Fruit fly (Drosophila melanogaster): ENCODE measurements around the gene Ravus.

The Ravus gene

DNA sequence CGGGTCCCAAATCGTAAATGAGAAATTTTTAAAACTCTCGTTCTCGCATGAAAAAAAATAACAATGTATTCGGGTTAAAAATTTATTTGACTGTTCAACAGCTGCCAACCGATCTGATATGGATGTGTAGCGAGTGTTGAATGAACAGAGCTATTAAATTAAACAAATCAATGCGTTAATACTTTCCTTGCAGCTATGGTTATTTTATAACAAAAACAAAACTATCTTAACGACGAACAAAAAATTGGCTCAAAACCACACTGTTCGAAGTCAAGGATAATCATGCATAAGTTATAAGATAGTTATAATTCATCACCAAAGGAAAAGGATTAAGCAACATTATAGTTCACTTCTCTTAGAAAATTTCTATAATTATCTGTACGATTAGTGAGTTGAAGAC is 43.4 kb downstream of the Ravus start, which contains the start of gene CG8476:
CG8476 (minus strand) TSS at position 101 of the 400 bp plus-strand sequence.
- no peak for TF ChIP-seq CG4496 (GFP tag; IDR thresholded peaks at IDR 0.05)
- TF ChIP-seq rn (GFP tag; IDR thresholded peaks at IDR 0.05), result no peak
- TF ChIP-seq CG17806 (tag; optimal IDR thresholded peaks at IDR 0.05), result no peak
- no peak for TF ChIP-seq CG15710 (tag; optimal IDR thresholded peaks at IDR 0.05)
- TF ChIP-seq Pif1A (GFP tag; optimal IDR thresholded peaks at IDR 0.05), result no peak
- TF ChIP-seq Snoo (tag; optimal IDR thresholded peaks at IDR 0.05), result no peak
- TF ChIP-seq gl (tag; optimal IDR thresholded peaks at IDR 0.05), result no peak
- no peak for TF ChIP-seq CG8159 (tag; optimal IDR thresholded peaks at IDR 0.05)
- TF ChIP-seq CG8301 (tag; optimal IDR thresholded peaks at IDR 0.05), result no peak

DNA sequence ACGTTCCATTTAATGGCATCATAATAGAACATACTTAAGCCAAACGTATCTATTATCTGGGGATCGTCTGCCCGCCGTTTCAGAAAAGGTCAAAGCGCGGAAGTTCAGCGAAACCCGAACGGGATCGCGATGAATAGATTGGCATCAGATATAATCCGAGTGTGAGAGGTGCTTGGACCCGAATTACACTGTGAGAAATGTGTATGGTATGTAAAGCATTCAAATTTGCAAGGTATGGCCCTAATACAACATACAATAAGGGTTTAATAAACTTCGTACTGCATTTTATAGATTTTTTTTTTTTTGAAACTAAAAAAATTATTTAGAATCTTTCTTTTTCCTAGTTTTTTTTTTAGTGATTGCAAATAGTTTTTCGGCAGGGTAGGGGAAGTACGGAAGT is 45.1 kb downstream of the Ravus start:
- TF ChIP-seq CG8159 (tag; optimal IDR thresholded peaks at IDR 0.05), result no peak
- TF ChIP-seq CG12605 (GFP tag; IDR thresholded peaks at IDR 0.05), result no peak
- TF ChIP-seq Pif1A (GFP tag; optimal IDR thresholded peaks at IDR 0.05), result no peak
- TF ChIP-seq CG13204 (GFP tag; optimal IDR thresholded peaks at IDR 0.05), result no peak
- TF ChIP-seq Pif1B (GFP tag; optimal IDR thresholded peaks at IDR 0.05), result no peak
- TF ChIP-seq D1 (tag; optimal IDR thresholded peaks at IDR 0.05), result no peak
- no peak for TF ChIP-seq CG10348 (GFP tag; IDR thresholded peaks at IDR 0.05)
- TF ChIP-seq CG17806 (tag; optimal IDR thresholded peaks at IDR 0.05), result no peak
- no peak for TF ChIP-seq fd96Ca (GFP tag; IDR thresholded peaks at IDR 0.05)
- TF ChIP-seq EcR (GFP tag; optimal IDR thresholded peaks at IDR 0.05), result no peak
- TF ChIP-seq CG4496 (GFP tag; IDR thresholded peaks at IDR 0.05), result no peak
- no peak for TF ChIP-seq CG14655 (GFP tag; optimal IDR thresholded peaks at IDR 0.05)
- TF ChIP-seq rn (GFP tag; IDR thresholded peaks at IDR 0.05), result no peak
- TF ChIP-seq CG9948 (tag; optimal IDR thresholded peaks at IDR 0.05), result no peak
- no peak for TF ChIP-seq Snoo (tag; optimal IDR thresholded peaks at IDR 0.05)
- TF ChIP-seq CG34367 (tag; optimal IDR thresholded peaks at IDR 0.05), result no peak
- no peak for TF ChIP-seq gl (tag; optimal IDR thresholded peaks at IDR 0.05)

DNA sequence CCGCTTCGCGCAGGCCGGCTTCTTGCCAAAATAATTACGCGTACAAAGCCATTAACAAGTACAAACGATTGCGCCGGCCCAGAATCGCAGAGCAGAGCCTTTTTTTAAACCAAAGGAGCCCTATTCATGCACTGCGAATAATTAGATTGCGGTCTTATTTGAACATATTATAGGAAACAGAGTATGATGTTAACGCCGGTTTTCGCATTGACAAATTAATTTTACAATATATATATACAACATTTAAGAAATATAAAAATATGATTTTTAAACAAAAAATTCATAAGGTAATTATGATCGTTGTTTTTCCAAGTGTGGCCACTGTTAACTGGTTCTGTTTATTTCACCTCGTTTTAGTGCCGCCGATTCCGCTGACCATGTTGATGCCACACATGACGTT is 48.8 kb downstream of the Ravus start:
- TF ChIP-seq CG9948 (tag; optimal IDR thresholded peaks at IDR 0.05), result peak; percentile 56
- TF ChIP-seq CG34367 (tag; optimal IDR thresholded peaks at IDR 0.05), result peak; percentile 3
- TF ChIP-seq CG8301 (tag; optimal IDR thresholded peaks at IDR 0.05), result no peak
- TF ChIP-seq fd96Ca (GFP tag; IDR thresholded peaks at IDR 0.05), result no peak
- peak; percentile 81 for TF ChIP-seq CG8159 (tag; optimal IDR thresholded peaks at IDR 0.05)
- peak; percentile 39 for TF ChIP-seq Snoo (tag; optimal IDR thresholded peaks at IDR 0.05)
- no peak for TF ChIP-seq EcR (GFP tag; optimal IDR thresholded peaks at IDR 0.05)
- no peak for TF ChIP-seq D1 (tag; optimal IDR thresholded peaks at IDR 0.05)
- TF ChIP-seq CG12605 (GFP tag; IDR thresholded peaks at IDR 0.05), result no peak
- peak; percentile 64 for TF ChIP-seq CG17806 (tag; optimal IDR thresholded peaks at IDR 0.05)
- TF ChIP-seq CG10348 (GFP tag; IDR thresholded peaks at IDR 0.05), result no peak
- TF ChIP-seq CG14655 (GFP tag; optimal IDR thresholded peaks at IDR 0.05), result peak; percentile 16
- peak; percentile 54 for TF ChIP-seq Pif1A (GFP tag; optimal IDR thresholded peaks at IDR 0.05)
- peak; percentile 63 for TF ChIP-seq CG15710 (tag; optimal IDR thresholded peaks at IDR 0.05)
- peak; percentile 27 for TF ChIP-seq Pif1B (GFP tag; optimal IDR thresholded peaks at IDR 0.05)

DNA sequence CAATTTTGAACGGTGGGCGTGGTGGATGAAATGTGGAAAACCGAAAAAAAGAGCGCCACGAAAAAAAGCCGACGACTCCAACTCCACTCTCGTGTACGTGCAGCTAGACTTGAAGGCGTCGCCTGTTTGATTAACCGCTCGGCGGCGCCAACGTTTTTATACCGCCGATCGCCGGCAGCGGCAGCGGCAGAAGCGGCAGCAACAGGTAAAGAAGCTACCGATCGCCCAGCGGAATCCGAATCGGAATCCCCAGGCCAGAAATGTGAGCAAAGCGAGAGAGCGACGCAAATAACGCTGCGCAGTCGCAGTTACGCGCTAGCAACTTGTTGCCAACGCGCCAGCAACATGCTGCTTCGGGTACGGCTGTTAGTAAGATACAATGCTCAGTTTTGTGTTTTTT is 49.5 kb downstream of the Ravus start, which contains the start of gene CG8483:
CG8483 (minus strand) TSS at position 119 of the 400 bp plus-strand sequence.
- TF ChIP-seq CG8301 (tag; optimal IDR thresholded peaks at IDR 0.05) (no peak), CG13204 (GFP tag; optimal IDR thresholded peaks at IDR 0.05) (peak; percentile 41)
